Fruit fly (Drosophila melanogaster) Kc167 (cell line): ENCODE measurements around the gene CG2839.

Experiments
- Myc ChIP-seq: fragments of >200 bp; optimal IDR thresholded peaks from 2 replicates; lab custom pipeline; 2017; ENCODE audit warnings: missing external identifiers
- Sin3A ChIP-seq: fragments of >200 bp; optimal IDR thresholded peaks from 2 replicates; lab custom pipeline; 2018; ENCODE audit warnings: missing external identifiers
- psq ChIP-seq: fragments of >200 bp; optimal IDR thresholded peaks from 2 replicates; lab custom pipeline; 2017; ENCODE audit warnings: missing external identifiers

dm6 chr2L:623210-623873, 2.1 kb upstream of the CG2839 start:
- no peak for TF ChIP-seq Sin3A (lab: Kevin White, UChicago)
- TF ChIP-seq Myc (lab: Kevin White, UChicago): no peak
- TF ChIP-seq psq (lab: Kevin White, UChicago): no peak
